Worm (Caenorhabditis elegans): Measurements from ENCODE around the gene srh-63.

DNA sequence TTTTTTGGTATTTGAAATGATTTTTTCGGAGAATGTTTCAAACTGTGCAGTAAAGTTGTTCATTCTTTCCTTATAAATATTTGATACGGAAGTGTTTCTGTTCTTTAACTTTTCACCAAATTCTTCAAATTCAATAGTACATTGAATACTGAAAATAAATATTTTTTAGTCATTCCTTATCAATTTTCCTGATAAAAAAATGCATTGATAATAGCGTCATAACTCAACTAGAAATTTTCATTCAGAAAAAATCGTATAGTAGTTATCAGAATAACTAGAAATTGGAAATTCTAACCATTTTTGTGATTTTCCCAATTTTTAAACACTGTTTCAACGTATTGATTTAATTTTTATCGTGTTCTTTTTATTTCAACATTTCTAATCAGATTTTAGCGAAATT lies 35.6 kb downstream of the srh-63 start:
- no peak for TF ChIP-seq ces-1 (GFP tag; optimal IDR thresholded peaks at IDR 0.05)
- no peak for TF ChIP-seq zag-1 (tag; optimal IDR thresholded peaks at IDR 0.05)
- no peak for TF ChIP-seq nhr-11 (tag; optimal IDR thresholded peaks at IDR 0.05)
- TF ChIP-seq jun-1 (tag; optimal IDR thresholded peaks at IDR 0.05), result no peak
- no peak for TF ChIP-seq unc-98 (GFP tag; IDR thresholded peaks at IDR 0.05)
